Fruit fly (Drosophila melanogaster) whole organism, larva: Measurements from ENCODE around the gene CG15914.

Experiments used
- noc ChIP-seq: fragments of 200-800 bp; sonication (Bioruptor generic); optimal IDR thresholded peaks from 3 replicates; lab custom pipeline; 2019; ENCODE audit warnings: missing biosample characterization, mild to moderate bottlenecking, missing genetic modification characterization, moderate library complexity

CG15914 gene

DNA sequence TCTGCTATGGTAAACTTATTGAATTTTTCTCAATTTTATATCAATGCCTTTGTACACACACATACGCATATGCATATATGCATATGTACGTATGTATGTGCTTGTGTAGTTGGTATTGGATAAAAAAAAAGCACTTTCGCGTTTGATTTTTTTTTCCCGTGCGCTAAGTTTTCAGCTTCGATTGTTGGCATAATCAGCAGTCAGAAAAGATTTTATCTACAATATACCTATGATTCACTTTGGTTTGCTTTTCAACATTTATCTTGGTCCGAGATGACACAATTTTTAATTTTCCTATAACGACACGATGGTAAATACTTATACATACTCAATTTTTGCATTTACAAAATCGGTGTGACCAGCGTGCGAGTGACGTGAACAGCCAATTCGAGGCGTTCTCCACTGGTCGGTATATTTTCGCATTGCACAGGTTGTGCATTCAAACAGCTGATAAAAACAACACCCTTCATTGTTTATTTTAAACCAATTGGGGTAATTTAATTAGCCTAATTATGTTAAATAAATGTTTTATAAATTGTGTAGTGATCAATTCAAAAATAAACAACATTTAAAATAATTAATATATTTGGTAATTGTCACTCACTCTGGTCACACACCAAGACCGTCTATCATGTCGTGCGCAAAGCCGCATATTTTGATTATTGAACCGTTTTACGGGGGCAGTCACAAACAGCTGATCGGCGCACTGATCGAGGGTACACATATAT lies at the start of gene CG15914, which contains the start of gene UBL3:
CG15914 (plus strand) TSS at position 607 of the 728 bp plus-strand sequence.
UBL3 (minus strand) TSS at position 361 of the 728 bp plus-strand sequence.
- TF ChIP-seq noc (tag; lab: Kevin White, UChicago) = peak; percentile 42

DNA sequence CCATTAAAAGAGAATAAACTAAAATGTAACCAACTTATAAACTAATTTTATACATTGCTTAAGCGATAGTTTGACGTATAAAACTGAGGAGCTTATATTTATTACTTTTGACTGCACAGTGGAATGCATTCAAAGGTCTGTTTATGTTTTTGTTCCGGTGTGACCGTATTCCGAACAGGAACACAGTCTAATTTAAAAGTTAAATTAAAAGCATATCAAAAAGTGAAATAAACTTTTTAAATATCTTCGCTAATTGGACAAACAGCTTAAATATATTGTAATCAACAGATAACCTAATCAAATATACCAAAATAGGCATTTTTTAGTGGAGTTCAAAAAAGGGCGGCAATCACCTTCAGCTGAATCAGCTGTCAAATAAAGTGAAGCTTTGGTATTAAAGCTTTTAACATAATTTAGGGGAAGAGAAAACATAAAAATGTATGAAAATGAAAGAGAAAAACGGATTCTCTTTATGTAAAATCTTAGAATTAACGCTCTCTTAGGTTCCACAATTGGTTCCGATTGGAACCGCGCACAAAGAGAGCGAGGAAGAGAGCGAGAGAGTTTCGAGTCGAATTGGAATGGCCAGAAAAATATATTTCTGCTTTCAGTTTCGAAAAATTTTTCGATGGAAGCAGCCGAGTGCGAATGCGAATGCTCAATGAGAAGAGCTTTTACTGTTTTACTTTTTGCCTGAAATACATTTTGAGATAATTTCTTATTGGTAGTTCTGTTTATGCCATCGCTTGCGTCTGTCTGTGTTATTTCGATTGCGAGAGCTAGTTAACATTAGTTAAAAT lies 49.3 kb upstream of the CG15914 start, which contains the start of the genes PGRP-LE and sd:
PGRP-LE (minus strand) TSS at position 117 of the 800 bp plus-strand sequence.
sd (plus strand) TSS at position 607 of the 800 bp plus-strand sequence.
- TF ChIP-seq noc (tag; lab: Kevin White, UChicago) = no peak

DNA sequence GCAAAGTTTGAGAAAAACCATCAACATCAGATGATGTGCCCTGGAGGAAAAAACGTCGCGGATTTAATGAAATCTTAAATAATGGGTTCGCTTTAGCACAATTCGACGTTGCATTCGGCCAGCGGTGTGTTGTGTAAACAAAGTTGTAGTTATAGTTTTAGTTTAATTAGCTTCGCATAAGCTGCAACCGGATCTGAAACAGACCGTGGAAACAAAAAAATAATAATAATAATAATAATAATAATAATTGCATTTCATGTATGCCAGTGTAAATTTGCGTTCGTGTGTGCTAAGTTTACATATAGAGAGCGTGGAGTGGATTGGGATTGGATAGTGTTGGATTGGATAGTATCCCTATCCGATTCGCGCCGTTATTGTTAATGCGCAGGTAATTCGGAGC lies 48.4 kb upstream of the CG15914 start:
- TF ChIP-seq noc (tag; lab: Kevin White, UChicago) = no peak

- no peak for TF ChIP-seq noc (tag; lab: Kevin White, UChicago)
Measured at dm6 chrX:15805523-15805922, 47.7 kb upstream of the CG15914 start.

DNA sequence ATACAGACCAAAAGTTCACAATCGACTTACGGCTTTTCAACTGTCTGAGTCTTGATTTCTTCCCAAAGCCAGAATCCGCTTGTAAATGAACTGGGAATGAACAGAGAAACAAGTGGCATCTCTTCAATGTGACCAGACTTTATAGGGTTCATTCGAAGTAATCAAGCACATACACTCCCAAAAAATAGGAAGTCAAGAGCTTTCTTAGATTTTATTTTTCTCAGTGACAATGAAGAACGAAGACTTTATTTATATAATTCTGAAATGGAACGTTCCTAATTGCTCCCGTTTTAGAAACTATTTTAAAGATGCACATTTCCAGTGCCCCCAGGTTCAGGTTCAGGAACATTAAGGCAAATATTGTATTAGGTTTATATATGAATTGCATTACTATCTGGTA lies 45.3 kb upstream of the CG15914 start:
- TF ChIP-seq noc (tag; lab: Kevin White, UChicago) = no peak

dm6 chrX:15809255-15809654 lies 44.0 kb upstream of the CG15914 start, which contains the start of gene CG8509:
CG8509 (plus strand) TSS chrX:15809555.
- TF ChIP-seq noc (tag; lab: Kevin White, UChicago) = no peak

DNA sequence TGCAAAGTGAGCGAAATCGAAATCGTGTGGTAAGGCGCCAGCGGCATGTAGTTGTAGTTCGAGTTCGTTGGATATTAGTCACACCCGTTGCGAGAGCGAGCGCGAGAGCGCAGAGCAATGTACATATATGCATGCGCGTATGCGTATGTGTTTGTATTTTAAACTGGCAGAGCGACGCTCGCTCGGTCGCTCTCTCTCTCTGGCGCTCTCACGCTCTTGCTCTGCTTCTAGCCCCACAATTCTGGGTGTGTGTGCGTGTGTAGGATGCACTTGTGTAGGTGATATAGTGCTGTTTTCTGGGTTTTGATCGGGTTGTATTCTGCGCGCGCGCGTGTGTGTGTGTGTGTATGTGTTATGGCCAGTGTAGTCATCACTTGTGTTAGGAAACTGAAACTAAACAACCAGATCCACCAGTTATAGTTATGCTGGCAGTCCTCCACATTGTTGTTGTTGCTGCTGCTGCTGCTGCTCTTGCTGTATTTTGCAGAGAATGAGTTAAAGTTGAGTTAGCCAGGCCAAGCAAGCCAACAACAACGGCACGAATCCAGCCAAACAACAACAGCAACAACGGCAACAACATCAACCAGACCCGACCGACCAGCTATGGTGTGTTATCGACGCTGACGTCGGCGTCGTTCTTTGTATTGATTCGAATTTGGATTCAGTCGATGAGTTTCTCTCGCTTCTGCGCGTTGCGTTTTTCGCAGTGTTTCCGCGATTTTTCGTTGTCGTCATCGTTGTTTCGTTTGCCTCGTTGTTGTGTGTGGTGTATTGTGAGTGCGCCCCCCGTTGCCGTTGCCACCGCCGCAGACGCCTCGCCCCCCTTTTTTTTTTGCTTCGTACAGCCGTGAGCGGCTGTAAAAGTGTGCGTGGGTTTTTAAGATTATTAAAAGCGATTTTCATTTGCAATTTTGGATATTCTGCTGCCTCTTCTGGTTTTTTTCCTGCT lies 41.3 kb upstream of the CG15914 start:
- peak; percentile 46 for TF ChIP-seq noc (tag; lab: Kevin White, UChicago)

- no peak for TF ChIP-seq noc (tag; lab: Kevin White, UChicago)
Measured at dm6 chrX:15812615-15812995, 40.6 kb upstream of the CG15914 start.

- no peak for TF ChIP-seq noc (tag; lab: Kevin White, UChicago)
Measured at dm6 chrX:15813224-15813623, 40.0 kb upstream of the CG15914 start.

dm6 chrX:15814485-15814884 lies 38.7 kb upstream of the CG15914 start:
- no peak for TF ChIP-seq noc (tag; lab: Kevin White, UChicago)

- TF ChIP-seq noc (tag; lab: Kevin White, UChicago) = no peak
Measured at dm6 chrX:15816127-15816526, 37.1 kb upstream of the CG15914 start.

- TF ChIP-seq noc (tag; lab: Kevin White, UChicago) = no peak
Measured at dm6 chrX:15816905-15817304, 36.3 kb upstream of the CG15914 start.

DNA sequence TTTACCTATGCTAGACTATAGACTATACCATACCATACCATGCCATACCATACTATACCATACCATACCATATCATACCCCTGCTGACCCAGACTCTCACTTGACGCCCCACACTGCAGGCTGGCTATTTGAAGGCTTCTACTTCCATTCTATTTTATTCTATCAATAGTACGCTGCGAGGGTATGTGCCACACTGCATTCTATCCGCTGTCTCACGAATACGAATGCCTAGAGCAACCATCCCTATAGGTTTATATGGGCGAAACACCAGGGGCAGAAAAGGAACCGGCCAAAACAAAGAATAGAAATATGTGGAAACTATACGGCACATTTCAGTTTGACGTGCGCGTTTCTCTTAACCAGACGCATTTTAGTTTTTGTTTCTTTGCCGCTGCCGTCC lies 35.4 kb upstream of the CG15914 start:
- no peak for TF ChIP-seq noc (tag; lab: Kevin White, UChicago)

DNA sequence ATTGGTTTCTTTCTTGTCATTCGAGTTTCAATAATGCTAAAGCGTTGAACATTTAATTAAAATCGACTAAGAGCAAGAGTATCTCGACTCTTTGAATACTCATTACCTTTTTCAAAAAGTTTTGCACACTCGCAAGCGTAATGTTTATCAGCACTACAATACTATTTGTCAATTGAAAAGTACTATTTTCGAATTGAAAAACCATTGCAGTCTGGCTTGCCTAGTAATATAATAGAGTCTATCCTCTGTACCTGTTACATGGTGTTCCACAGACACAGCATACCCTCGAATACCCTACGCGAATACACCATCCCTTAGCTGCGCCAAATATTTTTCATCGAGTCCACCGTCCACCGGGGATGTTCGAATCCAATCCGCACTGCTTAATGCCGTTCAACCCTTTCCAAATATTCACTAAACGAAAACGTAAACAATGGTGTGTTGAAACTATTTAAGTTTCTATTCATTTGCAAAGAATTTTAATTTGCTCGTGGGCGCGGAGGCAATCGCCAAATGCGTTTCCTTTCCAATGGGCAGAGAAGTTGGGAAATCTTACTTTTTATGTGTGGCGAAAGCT lies 34.5 kb upstream of the CG15914 start:
- TF ChIP-seq noc (tag; lab: Kevin White, UChicago) = no peak

- TF ChIP-seq noc (tag; lab: Kevin White, UChicago) = no peak
Measured at dm6 chrX:15822363-15822762, 30.9 kb upstream of the CG15914 start.
